Worm (Caenorhabditis elegans) whole organism, L2 larva: ENCODE measurements around the gene xnd-1.

Experiments used
- ZK546.5 ChIP-seq: sonication (generic microtip); optimal IDR thresholded peaks from 2 replicates; lab custom pipeline; 2017; ENCODE audit warnings: missing biosample characterization, missing genetic modification characterization
- ama-1 ChIP-seq: fragments of 150-350 bp; optimal IDR thresholded peaks from 2 replicates; lab custom pipeline; 2018; ENCODE audit warnings: inconsistent platforms
- ceh-82 ChIP-seq: fragments of 150-350 bp; optimal IDR thresholded peaks from 2 replicates; lab custom pipeline; 2014; ENCODE audit warnings: missing biosample characterization, missing genetic modification characterization
- elt-3 ChIP-seq: sonication (generic microtip); optimal IDR thresholded peaks from 2 replicates; lab custom pipeline; 2017; ENCODE audit warnings: missing biosample characterization, missing genetic modification characterization
- fos-1 ChIP-seq: fragments of 150-350 bp; optimal IDR thresholded peaks from 2 replicates; lab custom pipeline; 2014; ENCODE audit warnings: missing biosample characterization, missing genetic modification characterization
- lin-13 ChIP-seq: fragments of 150-350 bp; optimal IDR thresholded peaks from 2 replicates; lab custom pipeline; 2014; ENCODE audit warnings: missing biosample characterization, missing genetic modification reagents, missing genetic modification characterization
- mbf-1 ChIP-seq: sonication (generic microtip); optimal IDR thresholded peaks from 2 replicates; lab custom pipeline; 2017; ENCODE audit warnings: missing biosample characterization, missing genetic modification characterization
- nhr-77 ChIP-seq: fragments of 150-350 bp; optimal IDR thresholded peaks from 2 replicates; lab custom pipeline; 2014; ENCODE audit warnings: missing biosample characterization, missing genetic modification characterization
- ztf-11 ChIP-seq: sonication (generic microtip); optimal IDR thresholded peaks from 2 replicates; lab custom pipeline; 2017; ENCODE audit warnings: missing biosample characterization, missing genetic modification characterization

- no peak for TF ChIP-seq mbf-1
- TF ChIP-seq ceh-82 (tag; lab: Kevin White, UChicago), result no peak
- TF ChIP-seq elt-3, result no peak
- TF ChIP-seq ama-1 (lab: Kevin White, UChicago), result no peak
- TF ChIP-seq fos-1 (tag; lab: Kevin White, UChicago), result no peak
- TF ChIP-seq lin-13 (GFP tag; lab: Kevin White, UChicago), result no peak
- TF ChIP-seq ztf-11, result no peak
- no peak for TF ChIP-seq nhr-77 (tag; lab: Kevin White, UChicago)
- no peak for TF ChIP-seq ZK546.5
Measured at ce11 chrIII:5635179-5635578, 30.9 kb downstream of the xnd-1 start, which contains the start of gene ckk-1.
